Worm (Caenorhabditis elegans) whole organism, L1 larva: Measurements from ENCODE around the gene F21G4.1.

ENCODE experiments used
- F16B12.6 ChIP-seq: fragments of 150-350 bp; optimal IDR thresholded peaks from 2 replicates; lab custom pipeline; 2014; ENCODE audit warnings: missing biosample characterization, missing genetic modification characterization
- ama-1 ChIP-seq: fragments of 150-350 bp; optimal IDR thresholded peaks from 2 replicates; lab custom pipeline; 2014
- blmp-1 ChIP-seq: fragments of 150-350 bp; optimal IDR thresholded peaks from 2 replicates; lab custom pipeline; 2014; ENCODE audit warnings: missing biosample characterization, missing genetic modification characterization
- ceh-90 ChIP-seq: sonication (generic microtip); optimal IDR thresholded peaks from 2 replicates; lab custom pipeline; 2016; ENCODE audit warnings: missing genetic modification characterization, missing compliant biosample characterization
- dpl-1 ChIP-seq, 3 experiments: fragments of 150-350 bp in 2 of 3; sonication (generic microtip) in 1 of 3; optimal IDR thresholded peaks; 2 replicates each; lab custom pipeline; 2014 to 2017; ENCODE audit warnings: missing biosample characterization in 3 of 3, missing genetic modification characterization in 3 of 3, missing genetic modification reagents in 3 of 3
- dsc-1 ChIP-seq: sonication (generic microtip); optimal IDR thresholded peaks from 2 replicates; lab custom pipeline; 2016; ENCODE audit warnings: mild to moderate bottlenecking, missing genetic modification characterization, missing compliant biosample characterization
- efl-1 ChIP-seq, 4 experiments: fragments of 150-350 bp; optimal IDR thresholded peaks in 3 of 4; peaks in 1 of 4; 1 replicate in 1 of 4; 2 replicates in 3 of 4; lab custom pipeline; 2014; ENCODE audit warnings: missing biosample characterization in 2 of 4, missing genetic modification characterization in 2 of 4, missing genetic modification reagents in 2 of 4
- egl-13 ChIP-seq: sonication (generic microtip); optimal IDR thresholded peaks from 2 replicates; lab custom pipeline; 2016; ENCODE audit warnings: missing genotype, missing genetic modification reagents, missing genetic modification characterization, missing compliant biosample characterization
- egl-27 ChIP-seq, 2 experiments: fragments of 150-350 bp in 1 of 2; sonication (generic microtip); optimal IDR thresholded peaks; 3 replicates each; lab custom pipeline; 2017 to 2018; ENCODE audit warnings: missing biosample characterization in 2 of 2, missing genetic modification characterization in 2 of 2, missing genetic modification reagents in 2 of 2
- elt-2 ChIP-seq: sonication (generic microtip); optimal IDR thresholded peaks from 2 replicates; lab custom pipeline; 2016; ENCODE audit warnings: missing genetic modification characterization, mild to moderate bottlenecking, inconsistent platforms, missing compliant biosample characterization, missing genetic modification reagents
- ets-5 ChIP-seq: fragments of 200-800 bp; sonication (Bioruptor generic); IDR thresholded peaks from 2 replicates; pipeline ENCODE4 v1.3.6; 2022; ENCODE audit warnings: missing genetic modification characterization, missing compliant biosample characterization
- fkh-10 ChIP-seq: sonication (generic microtip); optimal IDR thresholded peaks from 2 replicates; lab custom pipeline; 2017; ENCODE audit warnings: missing biosample characterization, missing genetic modification reagents, missing genetic modification characterization
- fkh-8 ChIP-seq: sonication (generic microtip); optimal IDR thresholded peaks from 2 replicates; lab custom pipeline; 2016; ENCODE audit warnings: mild to moderate bottlenecking, missing genetic modification characterization, missing compliant biosample characterization
- hlh-4 ChIP-seq: sonication (generic microtip); optimal IDR thresholded peaks from 2 replicates; lab custom pipeline; 2016; ENCODE audit warnings: mild to moderate bottlenecking, missing genetic modification characterization, missing compliant biosample characterization
- jun-1 ChIP-seq: fragments of 150-350 bp; optimal IDR thresholded peaks from 2 replicates; lab custom pipeline; 2014; ENCODE audit warnings: missing biosample characterization, missing genetic modification reagents, missing genetic modification characterization
- lin-14 ChIP-seq: fragments of 200-800 bp; sonication (Bioruptor generic); optimal IDR thresholded peaks from 2 replicates; lab custom pipeline; 2018; ENCODE audit warnings: mild to moderate bottlenecking, missing genetic modification characterization, moderate library complexity, missing compliant biosample characterization
- lin-15B ChIP-seq: fragments of 150-350 bp; sonication (generic microtip); optimal IDR thresholded peaks from 3 replicates; lab custom pipeline; 2014; ENCODE audit warnings: missing biosample characterization, missing genetic modification characterization
- lir-3 ChIP-seq: sonication (generic microtip); optimal IDR thresholded peaks from 2 replicates; lab custom pipeline; 2016; ENCODE audit warnings: mild to moderate bottlenecking, missing genetic modification characterization, moderate library complexity, missing compliant biosample characterization; ENCODE audit not compliant: poor library complexity
- mab-9 ChIP-seq: fragments of 200-800 bp; sonication (Bioruptor generic); IDR thresholded peaks from 2 replicates; pipeline ENCODE4 v1.3.6; 2022; ENCODE audit warnings: missing genetic modification reagents, missing genetic modification characterization, missing compliant biosample characterization
- mdl-1 ChIP-seq, 2 experiments: fragments of 150-350 bp; optimal IDR thresholded peaks; 2 replicates each; lab custom pipeline; 2014 to 2017; ENCODE audit warnings: missing biosample characterization in 2 of 2, missing genetic modification characterization in 2 of 2, inconsistent platforms in 1 of 2
- mef-2 ChIP-seq: fragments of 150-350 bp; optimal IDR thresholded peaks from 2 replicates; lab custom pipeline; 2014; ENCODE audit warnings: missing biosample characterization, missing genetic modification characterization
- mep-1 ChIP-seq: fragments of 150-350 bp; optimal IDR thresholded peaks from 2 replicates; lab custom pipeline; 2014; ENCODE audit warnings: missing biosample characterization, missing genetic modification characterization
- nhr-12 ChIP-seq: sonication (generic microtip); optimal IDR thresholded peaks from 2 replicates; lab custom pipeline; 2017; ENCODE audit warnings: missing biosample characterization, missing genetic modification characterization
- nhr-20 ChIP-seq: sonication (generic microtip); optimal IDR thresholded peaks from 2 replicates; lab custom pipeline; 2016; ENCODE audit warnings: mild to moderate bottlenecking, missing genetic modification characterization, missing compliant biosample characterization
- nhr-28 ChIP-seq: fragments of 150-350 bp; optimal IDR thresholded peaks from 2 replicates; lab custom pipeline; 2014; ENCODE audit warnings: missing biosample characterization, missing genetic modification characterization
- nhr-71 ChIP-seq: sonication (generic microtip); optimal IDR thresholded peaks from 2 replicates; lab custom pipeline; 2016; ENCODE audit warnings: mild to moderate bottlenecking, missing genetic modification characterization, moderate library complexity, missing compliant biosample characterization
- nhr-85 ChIP-seq: sonication (generic microtip); peaks from one replicate; lab custom pipeline; 2016; ENCODE audit warnings: missing genetic modification characterization, inconsistent platforms, missing compliant biosample characterization
- pag-3 ChIP-seq: sonication (generic microtip); optimal IDR thresholded peaks from 2 replicates; lab custom pipeline; 2017; ENCODE audit warnings: missing genetic modification characterization, mild to moderate bottlenecking, missing compliant biosample characterization, antibody characterized with exemption, borderline replicate concordance; ENCODE audit not compliant: insufficient read depth
- pqm-1 ChIP-seq: sonication (generic microtip); optimal IDR thresholded peaks from 3 replicates; lab custom pipeline; 2017; ENCODE audit warnings: missing biosample characterization, missing genetic modification characterization
- rnt-1 ChIP-seq: sonication (generic microtip); optimal IDR thresholded peaks from 2 replicates; lab custom pipeline; 2016; ENCODE audit warnings: mild to moderate bottlenecking, missing genetic modification characterization, moderate library complexity, missing compliant biosample characterization
- snpc-4 ChIP-seq: fragments of 150-350 bp; optimal IDR thresholded peaks from 2 replicates; lab custom pipeline; 2014; ENCODE audit warnings: missing biosample characterization, missing genetic modification characterization
- snu-23 ChIP-seq: sonication (generic microtip); optimal IDR thresholded peaks from 2 replicates; lab custom pipeline; 2016; ENCODE audit warnings: missing genetic modification characterization, missing compliant biosample characterization
- sox-4 ChIP-seq: sonication (generic microtip); optimal IDR thresholded peaks from 2 replicates; lab custom pipeline; 2016; ENCODE audit warnings: missing genetic modification characterization, missing compliant biosample characterization
- sptf-1 ChIP-seq: fragments of 150-350 bp; optimal IDR thresholded peaks from 2 replicates; lab custom pipeline; 2014; ENCODE audit warnings: missing biosample characterization, missing genetic modification characterization
- sup-37 ChIP-seq: fragments of 200-800 bp; sonication (Bioruptor generic); optimal IDR thresholded peaks from 2 replicates; lab custom pipeline; 2018; ENCODE audit warnings: mild to moderate bottlenecking, missing genetic modification characterization, missing compliant biosample characterization
- tbx-2 ChIP-seq: sonication (generic microtip); optimal IDR thresholded peaks from 2 replicates; lab custom pipeline; 2016; ENCODE audit warnings: missing genetic modification characterization, missing compliant biosample characterization
- unc-130 ChIP-seq: fragments of 150-350 bp; optimal IDR thresholded peaks from 2 replicates; lab custom pipeline; 2017; ENCODE audit warnings: missing biosample characterization, missing genetic modification characterization, inconsistent platforms
- unc-30 ChIP-seq: sonication (generic microtip); optimal IDR thresholded peaks from 2 replicates; lab custom pipeline; 2017; ENCODE audit warnings: missing biosample characterization, missing genetic modification characterization
- unc-62 ChIP-seq: fragments of 150-350 bp; optimal IDR thresholded peaks from 2 replicates; lab custom pipeline; 2014; ENCODE audit warnings: missing biosample characterization, missing genetic modification reagents, missing genetic modification characterization
- vab-15 ChIP-seq: sonication (generic microtip); optimal IDR thresholded peaks from 2 replicates; lab custom pipeline; 2017; ENCODE audit warnings: missing genotype, mild to moderate bottlenecking, missing genetic modification characterization, missing compliant biosample characterization
- zag-1 ChIP-seq: fragments of 150-350 bp; optimal IDR thresholded peaks from 2 replicates; lab custom pipeline; 2014; ENCODE audit warnings: missing biosample characterization, missing genetic modification characterization
- ztf-11 ChIP-seq, 2 experiments: sonication (generic microtip); optimal IDR thresholded peaks; 2 replicates each; lab custom pipeline; 2016 to 2017; ENCODE audit warnings: missing genetic modification characterization in 2 of 2, missing biosample characterization in 1 of 2, missing compliant biosample characterization in 1 of 2
- ztf-4 ChIP-seq: fragments of 150-350 bp; optimal IDR thresholded peaks from 2 replicates; lab custom pipeline; 2014; ENCODE audit warnings: missing biosample characterization, missing genetic modification characterization

Gene F21G4.1

ce11 chrX:9938091-9938490 is 46.0 kb upstream of the F21G4.1 start:
- TF ChIP-seq blmp-1 (tag; lab: Kevin White, UChicago) (peak; percentile 56), ceh-90 (tag; lab: Kevin White, UChicago) (no peak), rnt-1 (tag; lab: Kevin White, UChicago) (no peak), ztf-4 (tag; lab: Kevin White, UChicago) (peak; percentile 5), lin-15B (tag; lab: Kevin White, UChicago) (no peak), jun-1 (peak; percentile 9), lin-14 (GFP tag; lab: Kevin White, UChicago) (no peak), efl-1 (optimal IDR thresholded peaks at IDR 0.05; lab: Kevin White, UChicago) (no peak), efl-1 (GFP tag; optimal IDR thresholded peaks at IDR 0.05 in 1 of 2; lab: Kevin White, UChicago) (peak in 1 of 2 experiments; percentile 23), nhr-85 (tag; lab: Kevin White, UChicago) (no peak), nhr-28 (tag; lab: Kevin White, UChicago) (no peak), sptf-1 (no peak)

- TF ChIP-seq nhr-71 (tag; lab: Kevin White, UChicago) (no peak), ztf-11 (tag; optimal IDR thresholded peaks at IDR 0.05; lab: Kevin White, UChicago) (no peak), dsc-1 (no peak), pqm-1 (no peak), efl-1 (optimal IDR thresholded peaks at IDR 0.05; lab: Kevin White, UChicago) (no peak), efl-1 (GFP tag; optimal IDR thresholded peaks at IDR 0.05 in 1 of 2; lab: Kevin White, UChicago) (peak in 1 of 2 experiments; percentile 47), sptf-1 (no peak), nhr-12 (tag; lab: Kevin White, UChicago) (no peak), fkh-10 (GFP tag; lab: Kevin White, UChicago) (no peak), elt-2 (peak; percentile 31), mep-1 (no peak), mdl-1 (tag; optimal IDR thresholded peaks at IDR 0.05; lab: Kevin White, UChicago) (no peak), vab-15 (tag; lab: Kevin White, UChicago) (no peak), F16B12.6 (tag; lab: Kevin White, UChicago) (no peak)
Observed at ce11 chrX:9934009-9934323, 41.8 kb upstream of the F21G4.1 start.

ce11 chrX:9933291-9934008 is 41.3 kb upstream of the F21G4.1 start:
- TF ChIP-seq unc-130 (tag; lab: Kevin White, UChicago) (peak; percentile 9), unc-30 (tag; lab: Kevin White, UChicago) (no peak), lin-14 (GFP tag; lab: Kevin White, UChicago) (peak; percentile 41), nhr-71 (tag; lab: Kevin White, UChicago) (peak; percentile 36), tbx-2 (tag; lab: Kevin White, UChicago) (no peak), rnt-1 (tag; lab: Kevin White, UChicago) (peak; percentile 28), efl-1 (optimal IDR thresholded peaks at IDR 0.05; lab: Kevin White, UChicago) (no peak), efl-1 (GFP tag; optimal IDR thresholded peaks at IDR 0.05 in 1 of 2; lab: Kevin White, UChicago) (peak in 1 of 2 experiments; percentile 61), jun-1 (no peak), lir-3 (tag; lab: Kevin White, UChicago) (no peak)

- no peak for TF ChIP-seq nhr-28 (tag; lab: Kevin White, UChicago)
- no peak for TF ChIP-seq mef-2 (tag; lab: Kevin White, UChicago)
- no peak for TF ChIP-seq ama-1 (lab: Kevin White, UChicago)
- no peak for TF ChIP-seq lir-3 (tag; lab: Kevin White, UChicago)
- peak; percentile 80 for TF ChIP-seq nhr-20
- TF ChIP-seq ceh-90 (tag; lab: Kevin White, UChicago), result no peak
- TF ChIP-seq zag-1 (tag; lab: Kevin White, UChicago), result no peak
- TF ChIP-seq fkh-10 (GFP tag; lab: Kevin White, UChicago), result no peak
- TF ChIP-seq fkh-8, result peak; percentile 32
- peak; percentile 59 for TF ChIP-seq tbx-2 (tag; lab: Kevin White, UChicago)
- TF ChIP-seq egl-13 (tag; lab: Kevin White, UChicago), result no peak
- TF ChIP-seq egl-27 (tag; optimal IDR thresholded peaks at IDR 0.05; lab: Kevin White, UChicago), result peak in 1 of 2 experiments; percentile 21
- no peak for TF ChIP-seq snpc-4 (tag; lab: Kevin White, UChicago)
- TF ChIP-seq mab-9 (GFP tag; lab: Robert Waterston, UW), result no peak
- TF ChIP-seq nhr-12 (tag; lab: Kevin White, UChicago), result no peak
- TF ChIP-seq unc-30 (tag; lab: Kevin White, UChicago), result no peak
- peak; percentile 6 to 46 (median 21) for TF ChIP-seq dpl-1 (GFP tag; optimal IDR thresholded peaks at IDR 0.05; lab: Kevin White, UChicago)
- TF ChIP-seq unc-62 (GFP tag; lab: Kevin White, UChicago), result no peak
- TF ChIP-seq hlh-4 (tag; lab: Kevin White, UChicago), result no peak
- TF ChIP-seq sox-4, result no peak
- no peak for TF ChIP-seq ets-5
- TF ChIP-seq snu-23 (GFP tag; lab: Kevin White, UChicago), result peak; percentile 91
- no peak for TF ChIP-seq sup-37 (GFP tag; lab: Kevin White, UChicago)
- TF ChIP-seq mep-1, result peak; percentile 88
- no peak for TF ChIP-seq pag-3
Observed at ce11 chrX:9932226-9932773, 40.2 kb upstream of the F21G4.1 start, which contains the start of gene tsp-21. TSS of gene tsp-21 (plus strand) at chrX:9932371.
